Worm (Caenorhabditis elegans): ENCODE data around the gene cutl-22.

Gene cutl-22

DNA sequence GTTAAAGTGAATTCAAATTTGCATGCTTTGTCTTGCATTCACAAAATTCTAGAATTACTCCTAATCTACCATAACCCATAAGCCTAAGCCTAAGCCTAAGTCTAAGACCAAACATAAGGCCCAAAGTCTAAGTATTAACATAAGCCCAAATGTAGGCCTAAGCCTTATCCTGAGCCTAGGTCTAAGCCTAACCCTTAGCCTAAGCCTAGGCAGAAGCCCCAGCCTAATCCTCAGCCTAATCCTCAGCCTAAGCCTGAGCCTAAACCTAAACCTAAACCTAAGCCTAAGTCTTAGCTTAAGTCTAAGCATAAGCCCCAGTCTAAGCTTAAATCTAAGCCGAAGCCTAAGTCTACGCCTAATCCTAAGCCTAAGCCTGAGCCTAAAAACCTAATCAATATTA, 29.1 kb downstream of the cutl-22 start:
- no peak for TF ChIP-seq F37D6.2 (tag; optimal IDR thresholded peaks at IDR 0.05)
- no peak for TF ChIP-seq Y48G9A.11 (GFP tag; IDR thresholded peaks at IDR 0.05)
- no peak for TF ChIP-seq attf-4 (tag; optimal IDR thresholded peaks at IDR 0.05)
- TF ChIP-seq sdz-12 (GFP tag; optimal IDR thresholded peaks at IDR 0.05), result no peak

DNA sequence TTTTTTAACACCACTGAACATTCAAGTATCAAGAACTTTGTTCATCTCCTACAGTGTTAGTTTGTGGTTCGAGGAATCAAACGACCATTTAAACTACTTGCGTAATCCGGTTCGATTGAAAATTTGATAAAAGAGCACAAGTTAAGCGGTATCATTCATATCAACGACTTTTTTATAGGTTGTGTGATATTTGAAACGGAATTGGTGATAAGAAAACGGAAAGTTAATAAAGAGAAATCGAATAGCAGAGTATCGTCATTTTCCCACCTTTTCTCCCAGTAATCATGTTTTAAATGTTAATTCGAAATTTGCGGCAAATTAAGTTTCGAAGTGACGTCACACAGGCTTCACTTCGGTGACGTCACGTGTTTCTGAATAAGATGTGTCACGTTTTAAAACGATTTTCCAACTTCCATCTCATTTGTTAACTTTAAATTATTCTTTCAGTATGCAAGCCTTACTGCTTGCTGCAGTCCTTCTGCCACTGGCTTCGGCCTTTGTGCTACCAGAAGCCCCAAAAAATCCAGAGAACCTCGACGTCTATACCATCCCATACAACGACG, 34.8 kb downstream of the cutl-22 start, which contains the start of gene T21H3.1:
T21H3.1 (plus strand) TSS at position 448 of the 563 bp plus-strand sequence.
- TF ChIP-seq daf-12 (tag; optimal IDR thresholded peaks at IDR 0.05), result no peak
- no peak for TF ChIP-seq rbr-2 (tag; optimal IDR thresholded peaks at IDR 0.05)
- TF ChIP-seq lin-1 (GFP tag; IDR thresholded peaks at IDR 0.05), result peak; percentile 63; the same call in 1 of the 2 replicates
- no peak for TF ChIP-seq lin-38 (GFP tag; IDR thresholded peaks at IDR 0.05)
- TF ChIP-seq zfp-3 (GFP tag; conservative IDR thresholded peaks at IDR 0.05), result no peak
- no peak for TF ChIP-seq attf-4 (tag; optimal IDR thresholded peaks at IDR 0.05)
- peak; percentile 54 for TF ChIP-seq hlh-30 (tag; optimal IDR thresholded peaks at IDR 0.05; ENCODE audit: insufficient read depth)
- TF ChIP-seq dmd-8 (GFP tag; IDR thresholded peaks at IDR 0.05), result no peak
- TF ChIP-seq aha-1 (tag), result peak; percentile 6
- no peak for TF ChIP-seq unc-130 (GFP tag; optimal IDR thresholded peaks at IDR 0.05)
- TF ChIP-seq unc-62 (GFP tag; optimal IDR thresholded peaks at IDR 0.05 in 1 of 2), result no peak
- TF ChIP-seq unc-62 (tag; optimal IDR thresholded peaks at IDR 0.05), result no peak
- peak; percentile 49 for TF ChIP-seq hlh-11 (tag; optimal IDR thresholded peaks at IDR 0.05)
- TF ChIP-seq mxl-2 (GFP tag; conservative IDR thresholded peaks at IDR 0.05), result no peak
- no peak for TF ChIP-seq ceh-32 (tag; optimal IDR thresholded peaks at IDR 0.05; ENCODE audit: poor library complexity)
- peak; percentile 95 for TF ChIP-seq pqm-1 (tag; optimal IDR thresholded peaks at IDR 0.05)
- TF ChIP-seq daf-8 (GFP tag; IDR thresholded peaks at IDR 0.05), result no peak
- TF ChIP-seq spr-1 (tag; optimal IDR thresholded peaks at IDR 0.05), result no peak
- no peak for TF ChIP-seq T20F7.1 (GFP tag; optimal IDR thresholded peaks at IDR 0.05)
- no peak for TF ChIP-seq jun-1 (tag; optimal IDR thresholded peaks at IDR 0.05)
- no peak for TF ChIP-seq F10B5.3 (tag; optimal IDR thresholded peaks at IDR 0.05)
- TF ChIP-seq nhr-11 (tag; optimal IDR thresholded peaks at IDR 0.05), result no peak
- TF ChIP-seq fkh-10 (GFP tag; optimal IDR thresholded peaks at IDR 0.05), result no peak
- TF ChIP-seq madf-5 (GFP tag; IDR thresholded peaks at IDR 0.05), result no peak
- no peak for TF ChIP-seq ama-1 (optimal IDR thresholded peaks at IDR 0.05)
- TF ChIP-seq spr-3 (GFP tag; optimal IDR thresholded peaks at IDR 0.05), result no peak
- no peak for TF ChIP-seq R02D3.7 (tag; optimal IDR thresholded peaks at IDR 0.05)
- TF ChIP-seq ZK337.2 (GFP tag; IDR thresholded peaks at IDR 0.05), result no peak
- TF ChIP-seq lin-29 (GFP tag; IDR thresholded peaks at IDR 0.05), result no peak
- no peak for TF ChIP-seq aly-2 (tag; optimal IDR thresholded peaks at IDR 0.05)
- TF ChIP-seq nhr-28 (tag; optimal IDR thresholded peaks at IDR 0.05), result peak; percentile 91
- TF ChIP-seq Y48G9A.11 (GFP tag; IDR thresholded peaks at IDR 0.05), result no peak
- TF ChIP-seq dmd-6 (GFP tag; IDR thresholded peaks at IDR 0.05), result peak; percentile 72
- no peak for TF ChIP-seq lim-7 (GFP tag; IDR thresholded peaks at IDR 0.05)
- no peak for TF ChIP-seq ZK546.5 (tag; optimal IDR thresholded peaks at IDR 0.05)
- TF ChIP-seq snpc-4 (tag; optimal IDR thresholded peaks at IDR 0.05), result no peak
- TF ChIP-seq set-16 (GFP tag; IDR thresholded peaks at IDR 0.05), result no peak
- peak; percentile 82 for TF ChIP-seq nhr-77 (tag; optimal IDR thresholded peaks at IDR 0.05)
- TF ChIP-seq mes-2 (tag; optimal IDR thresholded peaks at IDR 0.05; ENCODE audit: poor library complexity, severe bottlenecking), result no peak
- no peak for TF ChIP-seq ctbp-1 (GFP tag; IDR thresholded peaks at IDR 0.05)
- no peak for TF ChIP-seq dpl-1 (GFP tag; optimal IDR thresholded peaks at IDR 0.05)
- TF ChIP-seq saeg-2 (GFP tag; IDR thresholded peaks at IDR 0.05), result no peak
- peak; percentile 13 for TF ChIP-seq nhr-10 (tag; optimal IDR thresholded peaks at IDR 0.05)
- peak; percentile 13 for TF ChIP-seq mep-1 (tag; optimal IDR thresholded peaks at IDR 0.05)
- peak; percentile 88 for TF ChIP-seq dve-1 (tag; optimal IDR thresholded peaks at IDR 0.05; ENCODE audit: insufficient read depth)
- TF ChIP-seq F44E2.7 (GFP tag; IDR thresholded peaks at IDR 0.05), result no peak
- no peak for TF ChIP-seq ceh-28 (tag; optimal IDR thresholded peaks at IDR 0.05)
- TF ChIP-seq ceh-44 (GFP tag; IDR thresholded peaks at IDR 0.05), result no peak
